Worm (Caenorhabditis elegans) whole organism, midembryonic: ENCODE data around the gene rgs-6.

ENCODE experiments used
- T22C8.4 ChIP-seq: fragments of 200-800 bp; sonication (Bioruptor generic); IDR thresholded peaks from 2 replicates; pipeline ENCODE4 v1.3.6; 2022; ENCODE audit warnings: missing genetic modification characterization, missing compliant biosample characterization
- flt-1 ChIP-seq: fragments of 200-800 bp; sonication (Bioruptor generic); IDR thresholded peaks from 2 replicates; pipeline ENCODE4 v1.3.6; 2022; ENCODE audit warnings: missing genetic modification characterization, missing compliant biosample characterization
- ref-1 ChIP-seq: fragments of 200-800 bp; sonication (Bioruptor generic); conservative IDR thresholded peaks from 2 replicates; pipeline ENCODE4 v1.3.6; 2022; ENCODE audit warnings: missing genetic modification reagents, missing genetic modification characterization, missing compliant biosample characterization

ce11 chrX:5695416-5695815 lies 38.2 kb downstream of the rgs-6 start:
- TF ChIP-seq ref-1 (GFP tag; lab: Robert Waterston, UW) (no peak), flt-1 (GFP tag; lab: Robert Waterston, UW) (no peak), T22C8.4 (GFP tag; lab: Robert Waterston, UW) (no peak)
